Comparison of ENCODE assay signal across 1 fruit fly cellular context in the genomic region with DNA sequence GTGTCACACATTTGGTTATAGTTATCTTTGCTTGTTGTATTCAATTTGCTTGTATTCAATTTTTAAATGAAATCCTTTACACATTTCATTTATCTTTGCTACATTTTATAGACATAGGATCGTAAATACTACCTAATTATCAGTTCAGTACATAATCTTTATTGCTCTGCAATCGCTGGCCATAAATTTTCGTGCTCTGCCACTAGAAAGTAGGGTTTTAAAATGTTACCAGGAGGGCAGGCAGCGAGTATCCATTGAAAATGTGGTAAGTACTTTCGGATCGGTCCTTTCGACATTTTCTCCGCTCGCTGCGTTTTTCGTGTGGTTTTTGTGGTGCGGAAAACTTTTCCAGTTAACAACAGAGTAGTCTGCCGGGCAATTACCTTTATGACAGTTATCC.
A peak's percentile ranks its signal among the peaks of the same experiment; 100 is the strongest.
TF ChIP-seq lines count a peak whose summit lies in the region.

No protein-coding gene starts in this region.

TF ChIP-seq in whole organism, embryonic, 481 proteins besides CTCF, POLR2A, EP300 and RAD21 (continued from another document):
- TF ChIP-seq CG12769 (tag; optimal IDR thresholded peaks at IDR 0.05; lab: Kevin White, UChicago) (no peak), CG15011 (GFP tag; optimal IDR thresholded peaks at IDR 0.05; lab: Kevin White, UChicago) (peak; percentile 18), CG8290 (GFP tag; optimal IDR thresholded peaks at IDR 0.05; lab: Kevin White, UChicago) (no peak), CG8290 (tag; optimal IDR thresholded peaks at IDR 0.05; lab: Kevin White, UChicago) (no peak), Hr51 (GFP tag; optimal IDR thresholded peaks at IDR 0.05; lab: Kevin White, UChicago) (peak in 1 of 2 experiments; percentile 23), PHDP (tag; optimal IDR thresholded peaks at IDR 0.05; lab: Kevin White, UChicago) (peak; percentile 20), otp (GFP tag; IDR thresholded peaks at IDR 0.05; lab: Robert Waterston, UW) (no peak), MTF-1 (GFP tag; optimal IDR thresholded peaks at IDR 0.05; lab: Kevin White, UChicago; ENCODE audit: borderline replicate concordance) (no peak), CG2199 (GFP tag; IDR thresholded peaks at IDR 0.05; lab: Robert Waterston, UW) (peak; percentile 78; the same call in 1 of the 3 replicates), CG7963 (GFP tag; IDR thresholded peaks at IDR 0.05; lab: Robert Waterston, UW; ENCODE audit: partially characterized antibody) (no peak), CG4328 (GFP tag; optimal IDR thresholded peaks at IDR 0.05; lab: Kevin White, UChicago) (no peak), Dp (GFP tag; optimal IDR thresholded peaks at IDR 0.05; lab: Kevin White, UChicago) (no peak), nmo (GFP tag; optimal IDR thresholded peaks at IDR 0.05; lab: Kevin White, UChicago) (no peak), Dip2 (GFP tag; IDR thresholded peaks at IDR 0.05; lab: Robert Waterston, UW) (no peak), Opbp (GFP tag; IDR thresholded peaks at IDR 0.05; lab: Robert Waterston, UW; ENCODE audit: partially characterized antibody) (no peak), CG2678 (tag; optimal IDR thresholded peaks at IDR 0.05; lab: Kevin White, UChicago) (peak; percentile 14), ato (GFP tag; IDR thresholded peaks at IDR 0.05; lab: Robert Waterston, UW; ENCODE audit: partially characterized antibody) (no peak), CG5180 (GFP tag; optimal IDR thresholded peaks at IDR 0.05; lab: Kevin White, UChicago) (peak; percentile 3), unpg (GFP tag; optimal IDR thresholded peaks at IDR 0.05; lab: Kevin White, UChicago) (peak; percentile 4), CG8388 (GFP tag; optimal IDR thresholded peaks at IDR 0.05; lab: Kevin White, UChicago) (no peak), CG2116 (GFP tag; optimal IDR thresholded peaks at IDR 0.05; lab: Kevin White, UChicago) (no peak), mirr (GFP tag; optimal IDR thresholded peaks at IDR 0.05; lab: Kevin White, UChicago) (no peak), vnd (GFP tag; IDR thresholded peaks at IDR 0.05; lab: Robert Waterston, UW; ENCODE audit: partially characterized antibody) (no peak), sd (tag; optimal IDR thresholded peaks at IDR 0.05; lab: Kevin White, UChicago) (peak; percentile 46), cad (GFP tag; optimal IDR thresholded peaks at IDR 0.05; lab: Kevin White, UChicago) (peak; percentile 80), ase (GFP tag; IDR thresholded peaks at IDR 0.05; lab: Robert Waterston, UW) (no peak)
